Worm (Caenorhabditis elegans): Measurements from ENCODE around the gene srab-20.

Gene srab-20

ce11 chrV:3476228-3476627 lies 47.4 kb downstream of the srab-20 start:
- TF ChIP-seq klf-2 (GFP tag; conservative IDR thresholded peaks at IDR 0.05) (no peak), ztf-29 (GFP tag; IDR thresholded peaks at IDR 0.05) (no peak), ztf-23 (GFP tag; IDR thresholded peaks at IDR 0.05) (no peak), flt-1 (GFP tag; IDR thresholded peaks at IDR 0.05) (no peak), tab-1 (GFP tag; IDR thresholded peaks at IDR 0.05) (no peak), med-1 (GFP tag; optimal IDR thresholded peaks at IDR 0.05; ENCODE audit: insufficient read depth) (no peak), ref-1 (GFP tag; conservative IDR thresholded peaks at IDR 0.05) (no peak), T22C8.4 (GFP tag; IDR thresholded peaks at IDR 0.05) (no peak), cog-1 (tag; optimal IDR thresholded peaks at IDR 0.05) (no peak)

ce11 chrV:3477496-3477895 lies 48.7 kb downstream of the srab-20 start, which contains the start of gene srbc-31:
Gene srbc-31, minus strand, starts transcription at chrV:3477596.
- TF ChIP-seq ztf-23 (GFP tag; IDR thresholded peaks at IDR 0.05) (no peak), med-1 (GFP tag; optimal IDR thresholded peaks at IDR 0.05; ENCODE audit: insufficient read depth) (no peak), cog-1 (tag; optimal IDR thresholded peaks at IDR 0.05) (no peak), flt-1 (GFP tag; IDR thresholded peaks at IDR 0.05) (no peak), ztf-29 (GFP tag; IDR thresholded peaks at IDR 0.05) (no peak), T22C8.4 (GFP tag; IDR thresholded peaks at IDR 0.05) (no peak), ref-1 (GFP tag; conservative IDR thresholded peaks at IDR 0.05) (no peak), klf-2 (GFP tag; conservative IDR thresholded peaks at IDR 0.05) (no peak), tab-1 (GFP tag; IDR thresholded peaks at IDR 0.05) (no peak)
